Fruit fly (Drosophila melanogaster) whole organism, pupa: ENCODE results near the gene CG5861.

ENCODE experiments used
- CG10348 ChIP-seq: fragments of 200-800 bp; sonication (Bioruptor generic); IDR thresholded peaks from 2 replicates; pipeline ENCODE4 v1.3.6; 2022; ENCODE audit warnings: missing biosample characterization, missing genetic modification characterization
- CG12605 ChIP-seq: fragments of 200-800 bp; sonication (Bioruptor generic); IDR thresholded peaks from 2 replicates; pipeline ENCODE4 v1.3.6; 2022; ENCODE audit warnings: missing biosample characterization, missing genetic modification characterization
- CG13204 ChIP-seq: fragments of 200-800 bp; sonication (Bioruptor generic); optimal IDR thresholded peaks from 2 replicates; lab custom pipeline; 2018; ENCODE audit warnings: missing biosample characterization, mild to moderate bottlenecking, missing genetic modification characterization, moderate library complexity
- CG14655 ChIP-seq: fragments of 200-800 bp; sonication (Bioruptor generic); optimal IDR thresholded peaks from 3 replicates; lab custom pipeline; 2017; ENCODE audit warnings: mild to moderate bottlenecking, missing biosample characterization, missing genetic modification reagents, missing genetic modification characterization
- CG15710 ChIP-seq: fragments of 200-800 bp; sonication (Bioruptor generic); optimal IDR thresholded peaks from 2 replicates; lab custom pipeline; 2018; ENCODE audit warnings: missing biosample characterization, mild to moderate bottlenecking, missing genetic modification characterization, moderate library complexity
- CG17806 ChIP-seq: fragments of 200-800 bp; sonication (Bioruptor generic); optimal IDR thresholded peaks from 2 replicates; lab custom pipeline; 2018; ENCODE audit warnings: missing biosample characterization, mild to moderate bottlenecking, missing genetic modification characterization, moderate library complexity
- CG32121 ChIP-seq: fragments of 200-800 bp; sonication (Bioruptor generic); IDR thresholded peaks from 2 replicates; pipeline ENCODE4 v1.3.6; 2022; ENCODE audit warnings: missing biosample characterization, missing genetic modification characterization
- CG34367 ChIP-seq: fragments of 200-800 bp; sonication (Bioruptor generic); optimal IDR thresholded peaks from 2 replicates; lab custom pipeline; 2018; ENCODE audit warnings: missing biosample characterization, mild to moderate bottlenecking, missing genetic modification characterization
- CG4496 ChIP-seq: fragments of 200-800 bp; sonication (Bioruptor generic); IDR thresholded peaks from 3 replicates; pipeline ENCODE4 v1.3.6; 2022; ENCODE audit warnings: missing biosample characterization, missing genetic modification characterization
- CG8159 ChIP-seq: fragments of 200-800 bp; sonication (Bioruptor generic); optimal IDR thresholded peaks from 3 replicates; lab custom pipeline; 2018; ENCODE audit warnings: missing biosample characterization, mild to moderate bottlenecking, missing genetic modification characterization, moderate library complexity
- CG8301 ChIP-seq: fragments of 200-800 bp; sonication (Bioruptor generic); optimal IDR thresholded peaks from 2 replicates; lab custom pipeline; 2018; ENCODE audit warnings: missing biosample characterization, mild to moderate bottlenecking, missing genetic modification characterization
- CG9948 ChIP-seq: fragments of 200-800 bp; sonication (Bioruptor generic); optimal IDR thresholded peaks from 2 replicates; lab custom pipeline; 2018; ENCODE audit warnings: missing biosample characterization, mild to moderate bottlenecking, missing genetic modification characterization, moderate library complexity
- D1 ChIP-seq: fragments of 200-800 bp; sonication (Bioruptor generic); optimal IDR thresholded peaks from 2 replicates; lab custom pipeline; 2018; ENCODE audit warnings: missing biosample characterization, mild to moderate bottlenecking, missing genetic modification characterization, moderate library complexity
- EcR ChIP-seq: fragments of 200-800 bp; sonication (Bioruptor generic); optimal IDR thresholded peaks from 3 replicates; lab custom pipeline; 2019; ENCODE audit warnings: missing biosample characterization, missing genetic modification characterization, mild to moderate bottlenecking, moderate library complexity, missing genetic modification reagents
- Ets98B ChIP-seq: fragments of 200-800 bp; sonication (Bioruptor generic); IDR thresholded peaks from 2 replicates; pipeline ENCODE4 v1.3.6; 2022; ENCODE audit warnings: missing biosample characterization, missing genetic modification characterization
- Pif1A ChIP-seq: fragments of 200-800 bp; sonication (Bioruptor generic); optimal IDR thresholded peaks from 3 replicates; lab custom pipeline; 2016; ENCODE audit warnings: missing biosample characterization, missing genetic modification characterization
- Pif1B ChIP-seq: fragments of 200-800 bp; sonication (Bioruptor generic); optimal IDR thresholded peaks from 3 replicates; lab custom pipeline; 2016; ENCODE audit warnings: missing biosample characterization, missing genetic modification characterization
- Snoo ChIP-seq: fragments of 200-800 bp; sonication (Bioruptor generic); optimal IDR thresholded peaks from 3 replicates; lab custom pipeline; 2017; ENCODE audit warnings: missing biosample characterization, mild to moderate bottlenecking, missing genetic modification characterization, inconsistent platforms
- fd96Ca ChIP-seq: fragments of 200-800 bp; sonication (Bioruptor generic); IDR thresholded peaks from 3 replicates; pipeline ENCODE4 v1.3.6; 2022; ENCODE audit warnings: missing biosample characterization, missing genetic modification characterization
- gl ChIP-seq: fragments of 200-800 bp; sonication (Bioruptor generic); optimal IDR thresholded peaks from 2 replicates; lab custom pipeline; 2018; ENCODE audit warnings: missing biosample characterization, mild to moderate bottlenecking, missing genetic modification characterization
- rn ChIP-seq: fragments of 200-800 bp; sonication (Bioruptor generic); IDR thresholded peaks from 2 replicates; pipeline ENCODE4 v1.3.6; 2022; ENCODE audit warnings: missing biosample characterization, missing genetic modification characterization

The CG5861 gene

DNA sequence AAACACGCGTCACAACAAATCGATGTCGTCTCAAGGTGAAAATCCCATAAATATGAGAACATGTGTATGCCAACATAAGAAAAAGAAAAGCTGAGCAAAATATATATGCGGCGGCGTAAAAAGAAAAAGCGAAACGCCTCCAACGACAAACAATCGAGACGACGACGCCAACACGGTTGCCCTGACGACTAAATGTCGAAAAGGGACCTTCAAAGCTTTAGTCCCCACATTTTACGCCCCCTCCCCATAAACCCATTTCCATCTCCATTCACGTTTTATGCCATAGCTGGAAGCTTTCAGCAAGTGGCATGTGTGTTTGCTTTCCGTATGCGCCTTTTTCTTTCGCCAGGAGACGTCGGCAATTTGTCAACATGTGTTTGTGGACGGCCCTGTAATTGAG is 29.2 kb downstream of the CG5861 start:
- TF ChIP-seq Ets98B (GFP tag; lab: Robert Waterston, UW) (no peak), CG12605 (GFP tag; lab: Robert Waterston, UW) (no peak)
- TF ChIP-seq, all 21 proteins: peak for 0

DNA sequence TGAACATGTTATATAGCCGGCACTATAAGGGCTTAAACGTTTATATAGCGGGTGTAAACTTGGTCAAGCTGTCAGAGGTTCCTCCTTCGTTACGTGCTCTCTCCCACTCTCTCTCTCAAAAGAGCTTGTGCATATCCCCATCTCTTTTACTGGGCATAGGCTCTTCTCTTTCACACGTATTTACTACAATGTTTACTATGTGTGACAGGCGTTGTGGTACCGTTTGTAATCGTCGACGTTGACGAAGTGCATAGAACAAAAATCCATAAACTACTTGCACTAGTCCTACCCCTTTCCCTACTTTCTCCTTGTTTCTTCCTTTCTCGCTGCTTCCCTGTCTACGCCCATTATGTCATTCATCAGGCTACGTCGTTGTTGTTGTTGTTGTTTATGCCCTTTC is 30.3 kb downstream of the CG5861 start:
- no peak for TF ChIP-seq CG8301 (tag; lab: Kevin White, UChicago)
- 0 out of 3 replicates have a peak, but pooled peaks have one; percentile 35 for TF ChIP-seq CG4496

DNA sequence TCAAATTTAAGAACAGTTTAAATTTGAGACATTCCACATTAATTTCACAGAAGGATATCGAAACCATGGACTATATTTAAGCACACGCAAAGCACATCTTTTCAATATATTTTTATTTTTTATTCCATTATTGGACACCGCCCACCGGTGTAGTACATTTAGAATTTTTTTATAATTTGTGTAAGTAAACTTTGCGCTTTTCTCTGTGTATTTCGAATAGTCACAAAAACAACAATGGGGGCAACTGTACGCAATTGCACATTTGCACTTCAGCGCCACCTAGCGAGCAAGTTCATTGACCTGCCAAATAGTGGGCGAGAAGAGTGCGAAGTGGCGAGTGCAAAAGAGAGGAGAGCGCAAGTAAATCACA is 31.3 kb downstream of the CG5861 start:
- TF ChIP-seq CG8159 (tag; lab: Kevin White, UChicago) (peak; percentile 67), CG8301 (tag; lab: Kevin White, UChicago) (peak; percentile 71), CG9948 (tag; lab: Kevin White, UChicago) (peak; percentile 49), Pif1A (GFP tag; lab: Kevin White, UChicago) (peak; percentile 68), CG4496 (peak; percentile 82), D1 (tag; lab: Kevin White, UChicago) (no peak), gl (tag; lab: Kevin White, UChicago) (no peak), rn (0 out of 2 replicates have a peak, but pooled peaks have one; percentile 40), fd96Ca (GFP tag; lab: Robert Waterston, UW) (peak; percentile 65; the same call in 2 of the 3 replicates), Ets98B (GFP tag; lab: Robert Waterston, UW) (peak; percentile 66), Pif1B (peak; percentile 34), EcR (peak; percentile 89), Snoo (tag; lab: Kevin White, UChicago) (peak; percentile 15), CG13204 (GFP tag; lab: Kevin White, UChicago) (no peak), CG32121 (GFP tag; lab: Robert Waterston, UW) (peak; percentile 79; the same call in 1 of the 2 replicates), CG15710 (tag; lab: Kevin White, UChicago) (peak; percentile 32), CG10348 (no peak; the same call in 1 of the 2 replicates), CG14655 (GFP tag; lab: Kevin White, UChicago) (peak; percentile 71), CG17806 (tag; lab: Kevin White, UChicago) (peak; percentile 51), CG12605 (GFP tag; lab: Robert Waterston, UW) (no peak), CG34367 (tag; lab: Kevin White, UChicago) (peak; percentile 7)

DNA sequence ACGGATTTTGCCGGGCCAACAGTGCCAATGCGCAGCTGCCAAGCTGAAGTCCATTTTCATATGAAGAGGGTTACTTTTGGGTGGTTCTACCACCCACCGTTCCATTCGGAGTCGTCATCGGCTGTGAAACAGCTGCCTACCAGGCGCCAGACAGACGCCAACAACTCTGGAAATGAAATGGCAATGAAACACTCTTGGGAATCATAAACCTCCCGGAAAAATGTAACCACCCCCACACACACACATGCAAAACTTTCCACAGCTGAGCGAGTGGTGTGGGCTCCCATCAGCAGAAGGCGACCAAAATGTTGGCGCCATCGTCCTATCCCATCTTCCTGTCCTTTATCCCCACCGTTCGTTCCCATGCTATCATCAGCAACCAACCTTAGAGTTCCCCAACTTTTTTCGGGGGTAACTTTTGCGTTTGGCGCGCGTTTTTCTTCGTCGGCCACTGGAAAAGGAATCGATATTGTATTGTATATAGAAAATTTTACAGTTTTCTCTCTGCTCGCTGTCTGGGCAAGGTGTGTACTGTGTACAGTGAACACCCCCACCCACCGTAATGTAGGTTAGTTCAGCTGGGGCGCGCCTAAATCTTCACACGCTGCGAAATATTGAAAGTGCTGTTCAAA is 31.8 kb downstream of the CG5861 start:
- TF ChIP-seq CG9948 (tag; lab: Kevin White, UChicago), result no peak
- TF ChIP-seq Snoo (tag; lab: Kevin White, UChicago), result no peak
- no peak for TF ChIP-seq rn
- no peak for TF ChIP-seq fd96Ca (GFP tag; lab: Robert Waterston, UW)
- TF ChIP-seq CG13204 (GFP tag; lab: Kevin White, UChicago), result no peak
- TF ChIP-seq CG10348, result no peak
- no peak for TF ChIP-seq Ets98B (GFP tag; lab: Robert Waterston, UW)
- no peak for TF ChIP-seq CG34367 (tag; lab: Kevin White, UChicago)
- TF ChIP-seq CG8159 (tag; lab: Kevin White, UChicago), result no peak
- no peak for TF ChIP-seq CG17806 (tag; lab: Kevin White, UChicago)
- no peak for TF ChIP-seq CG8301 (tag; lab: Kevin White, UChicago)
- no peak for TF ChIP-seq gl (tag; lab: Kevin White, UChicago)
- TF ChIP-seq Pif1B, result no peak
- TF ChIP-seq D1 (tag; lab: Kevin White, UChicago), result no peak
- TF ChIP-seq CG4496, result no peak
- no peak for TF ChIP-seq Pif1A (GFP tag; lab: Kevin White, UChicago)
- TF ChIP-seq CG12605 (GFP tag; lab: Robert Waterston, UW), result no peak
- no peak for TF ChIP-seq CG32121 (GFP tag; lab: Robert Waterston, UW)
- no peak for TF ChIP-seq CG14655 (GFP tag; lab: Kevin White, UChicago)
- no peak for TF ChIP-seq EcR

DNA sequence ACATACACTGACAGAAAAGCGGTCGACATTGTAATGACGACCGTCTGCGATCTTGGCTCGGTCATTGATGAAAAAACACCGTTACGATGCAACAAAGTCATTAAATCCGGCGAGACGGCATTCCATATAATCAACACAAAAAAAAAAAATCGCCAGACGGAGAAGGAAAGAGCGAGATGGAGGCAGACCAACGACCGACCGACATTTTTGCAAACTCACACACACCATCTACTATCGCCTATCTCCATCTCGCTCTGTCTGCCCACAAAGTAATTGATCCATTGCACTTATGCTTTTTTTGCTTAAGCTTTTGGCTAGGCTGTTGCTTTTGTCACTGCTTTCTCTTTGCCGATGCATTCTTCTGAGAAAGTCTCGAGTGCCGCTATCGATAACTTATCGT is 33.0 kb downstream of the CG5861 start:
- TF ChIP-seq CG14655 (GFP tag; lab: Kevin White, UChicago) (no peak), Pif1B (peak; percentile 21), CG9948 (tag; lab: Kevin White, UChicago) (no peak), CG32121 (GFP tag; lab: Robert Waterston, UW) (peak; percentile 62), fd96Ca (GFP tag; lab: Robert Waterston, UW) (peak; percentile 46; the same call in 1 of the 3 replicates), EcR (peak; percentile 75), Snoo (tag; lab: Kevin White, UChicago) (no peak), CG8301 (tag; lab: Kevin White, UChicago) (no peak), CG10348 (no peak), CG8159 (tag; lab: Kevin White, UChicago) (no peak), CG4496 (peak; percentile 44; the same call in 2 of the 3 replicates), D1 (tag; lab: Kevin White, UChicago) (no peak), CG13204 (GFP tag; lab: Kevin White, UChicago) (no peak)

DNA sequence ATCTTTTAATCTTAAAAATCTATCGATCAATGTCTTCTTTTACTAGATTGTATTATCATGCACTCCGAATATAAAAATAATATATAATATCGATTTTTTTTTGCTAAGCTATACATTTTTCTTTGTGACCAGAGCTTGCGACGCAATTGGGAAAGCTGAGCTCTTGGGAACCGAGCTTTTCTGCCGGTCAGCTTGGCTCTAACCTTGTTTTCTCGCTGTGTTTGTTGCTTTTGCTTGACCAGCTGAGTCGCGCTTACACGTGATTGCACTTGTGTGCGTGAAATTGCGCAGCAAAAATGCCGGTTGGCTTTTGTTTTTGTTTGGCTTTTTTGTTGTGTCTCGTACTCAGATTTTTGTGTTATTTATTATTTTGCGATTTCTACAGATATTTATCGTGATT is 33.7 kb downstream of the CG5861 start:
- TF ChIP-seq CG32121 (GFP tag; lab: Robert Waterston, UW), result no peak
- TF ChIP-seq CG8159 (tag; lab: Kevin White, UChicago), result no peak
- no peak for TF ChIP-seq EcR
- no peak for TF ChIP-seq CG9948 (tag; lab: Kevin White, UChicago)
- TF ChIP-seq Pif1A (GFP tag; lab: Kevin White, UChicago), result no peak
- no peak for TF ChIP-seq gl (tag; lab: Kevin White, UChicago)
- no peak for TF ChIP-seq Snoo (tag; lab: Kevin White, UChicago)
- no peak for TF ChIP-seq CG10348
- TF ChIP-seq CG34367 (tag; lab: Kevin White, UChicago), result no peak
- TF ChIP-seq, all 21 proteins: peak for 0
